Worm (Caenorhabditis elegans) whole organism, late embryonic: ENCODE data around the gene F21C10.4.

ENCODE experiments used
- ahr-1 ChIP-seq: sonication (generic microtip); optimal IDR thresholded peaks from 2 replicates; lab custom pipeline; 2016; ENCODE audit warnings: missing genetic modification characterization, missing compliant biosample characterization
- ama-1 ChIP-seq: fragments of 150-350 bp; optimal IDR thresholded peaks from 2 replicates; lab custom pipeline; 2014
- eyg-1 ChIP-seq: sonication (generic microtip); optimal IDR thresholded peaks from 2 replicates; lab custom pipeline; 2016; ENCODE audit warnings: missing genotype, missing genetic modification characterization, missing compliant biosample characterization
- fkh-10 ChIP-seq: fragments of 150-350 bp; optimal IDR thresholded peaks from 2 replicates; lab custom pipeline; 2014; ENCODE audit warnings: missing biosample characterization, missing genetic modification reagents, missing genetic modification characterization
- lin-11 ChIP-seq: fragments of 200-800 bp; sonication (Bioruptor generic); optimal IDR thresholded peaks from 2 replicates; lab custom pipeline; 2018; ENCODE audit warnings: mild to moderate bottlenecking, missing genetic modification characterization, missing compliant biosample characterization
- mec-3 ChIP-seq: sonication (generic microtip); optimal IDR thresholded peaks from 2 replicates; lab custom pipeline; 2016; ENCODE audit warnings: borderline replicate concordance, missing genetic modification characterization, missing compliant biosample characterization
- pqm-1 ChIP-seq: sonication (generic microtip); optimal IDR thresholded peaks from 2 replicates; lab custom pipeline; 2016; ENCODE audit warnings: missing genetic modification characterization, missing compliant biosample characterization
- sox-4 ChIP-seq: sonication (generic microtip); optimal IDR thresholded peaks from 2 replicates; lab custom pipeline; 2017; ENCODE audit warnings: mild to moderate bottlenecking, missing genetic modification characterization, inconsistent platforms, missing compliant biosample characterization
- syd-9 ChIP-seq: sonication (generic microtip); optimal IDR thresholded peaks from 2 replicates; lab custom pipeline; 2016; ENCODE audit warnings: mild to moderate bottlenecking, missing genetic modification characterization, moderate library complexity, missing compliant biosample characterization

- TF ChIP-seq lin-11 (tag; lab: Kevin White, UChicago) (no peak), mec-3 (tag; lab: Kevin White, UChicago) (no peak), sox-4 (no peak), ahr-1 (tag; lab: Kevin White, UChicago) (no peak), fkh-10 (GFP tag; lab: Kevin White, UChicago) (no peak), eyg-1 (tag; lab: Kevin White, UChicago) (no peak), syd-9 (no peak), ama-1 (no peak), pqm-1 (tag; lab: Kevin White, UChicago) (no peak)
These were observed 25.4 kb upstream of the F21C10.4 start, which contains the start of gene frpr-6 for ce11 chrV:9101062-9101461.
